Fruit fly (Drosophila melanogaster) whole organism, embryonic: ENCODE measurements around the gene CG31921.
A peak's percentile ranks its signal among the peaks of the same experiment; 100 is the strongest.

Experiments
- Asciz ChIP-seq: fragments of 200-800 bp; sonication (Bioruptor generic); optimal IDR thresholded peaks from 2 replicates; lab custom pipeline; 2017; ENCODE audit warnings: missing biosample characterization, mild to moderate bottlenecking, missing genetic modification characterization, missing genetic modification reagents
- B-H1 ChIP-seq: fragments of 200-800 bp; sonication (Bioruptor generic); IDR thresholded peaks from 3 replicates; pipeline ENCODE4 v1.3.6; 2022; ENCODE audit warnings: missing biosample characterization, missing genetic modification characterization
- BEAF-32 ChIP-seq: fragments of 200-800 bp; sonication (Bioruptor generic); optimal IDR thresholded peaks from 3 replicates; lab custom pipeline; 2017; ENCODE audit warnings: missing biosample characterization, missing genetic modification characterization, mild to moderate bottlenecking, moderate library complexity, missing genetic modification reagents
- CG10147 ChIP-seq: fragments of 200-800 bp; sonication (Bioruptor generic); optimal IDR thresholded peaks from 2 replicates; lab custom pipeline; 2019; ENCODE audit warnings: missing biosample characterization, mild to moderate bottlenecking, missing genetic modification characterization, moderate library complexity
- CG10274 ChIP-seq: fragments of 200-800 bp; sonication (Bioruptor generic); optimal IDR thresholded peaks from 3 replicates; lab custom pipeline; 2017; ENCODE audit warnings: missing biosample characterization, mild to moderate bottlenecking, missing genetic modification characterization
- CG10366 ChIP-seq: fragments of 200-800 bp; sonication (Bioruptor generic); IDR thresholded peaks from 2 replicates; pipeline ENCODE4 v1.3.6; 2022; ENCODE audit warnings: missing biosample characterization, missing genetic modification characterization
- CG10543 ChIP-seq: fragments of 200-800 bp; sonication (Bioruptor generic); optimal IDR thresholded peaks from 3 replicates; lab custom pipeline; 2017; ENCODE audit warnings: missing biosample characterization, mild to moderate bottlenecking, missing genetic modification characterization, moderate library complexity
- CG11247 ChIP-seq: fragments of 200-800 bp; sonication (Bioruptor generic); IDR thresholded peaks from 2 replicates; pipeline ENCODE4 v1.3.6; 2022; ENCODE audit warnings: missing biosample characterization, missing genetic modification characterization
- CG13894 ChIP-seq: fragments of 200-800 bp; sonication (Bioruptor generic); optimal IDR thresholded peaks from 3 replicates; lab custom pipeline; 2018; ENCODE audit warnings: missing biosample characterization, mild to moderate bottlenecking, missing genetic modification characterization, moderate library complexity
- CG1832 ChIP-seq: fragments of 200-800 bp; sonication (Bioruptor generic); optimal IDR thresholded peaks from 2 replicates; lab custom pipeline; 2017; ENCODE audit warnings: missing biosample characterization, mild to moderate bottlenecking, missing genetic modification characterization, inconsistent platforms
- CG3065 ChIP-seq: fragments of 200-800 bp; sonication (Bioruptor generic); optimal IDR thresholded peaks from 2 replicates; lab custom pipeline; 2016; ENCODE audit warnings: missing biosample characterization, missing genetic modification characterization
- CG3281 ChIP-seq: fragments of 200-800 bp; sonication (Bioruptor generic); optimal IDR thresholded peaks from 3 replicates; lab custom pipeline; 2017; ENCODE audit warnings: missing biosample characterization, mild to moderate bottlenecking, missing genetic modification characterization
- CG4404 ChIP-seq: fragments of 200-800 bp; sonication (Bioruptor generic); IDR thresholded peaks from 2 replicates; pipeline ENCODE4 v1.3.6; 2022; ENCODE audit warnings: missing biosample characterization, missing genetic modification characterization
- CG4730 ChIP-seq: fragments of 200-800 bp; sonication (Bioruptor generic); IDR thresholded peaks from 2 replicates; pipeline ENCODE4 v1.3.6; 2022; ENCODE audit warnings: missing biosample characterization, missing genetic modification characterization
- CG5953 ChIP-seq: fragments of 200-800 bp; sonication (Bioruptor generic); IDR thresholded peaks from 2 replicates; pipeline ENCODE4 v1.3.6; 2022; ENCODE audit warnings: missing biosample characterization, missing genetic modification characterization
- CG6854 ChIP-seq: fragments of 200-800 bp; sonication (Bioruptor generic); optimal IDR thresholded peaks from 3 replicates; lab custom pipeline; 2017; ENCODE audit warnings: missing biosample characterization, mild to moderate bottlenecking, missing genetic modification characterization
- CG7357 ChIP-seq: fragments of 200-800 bp; sonication (Bioruptor generic); IDR thresholded peaks from 3 replicates; pipeline ENCODE4 v1.3.6; 2022; ENCODE audit warnings: missing biosample characterization, missing genetic modification characterization
- CG8290 ChIP-seq, 3 experiments: fragments of 200-800 bp; sonication (Bioruptor generic); optimal IDR thresholded peaks; 2 replicates each; lab custom pipeline; 2016 to 2019; ENCODE audit warnings: missing biosample characterization in 3 of 3, missing genetic modification characterization in 3 of 3, mild to moderate bottlenecking in 2 of 3, moderate library complexity in 1 of 3
- CG9727 ChIP-seq: fragments of 200-800 bp; sonication (Bioruptor generic); optimal IDR thresholded peaks from 3 replicates; lab custom pipeline; 2017; ENCODE audit warnings: missing biosample characterization, mild to moderate bottlenecking, missing genetic modification characterization
- Deaf1 ChIP-seq: fragments of 200-800 bp; optimal IDR thresholded peaks from 3 replicates; lab custom pipeline; 2019; ENCODE audit warnings: missing biosample characterization, mild to moderate bottlenecking, missing genetic modification characterization, moderate library complexity
- Dek ChIP-seq: fragments of 200-800 bp; sonication (Bioruptor generic); optimal IDR thresholded peaks from 3 replicates; lab custom pipeline; 2019; ENCODE audit warnings: missing biosample characterization, mild to moderate bottlenecking, missing genetic modification characterization, moderate library complexity
- Dp ChIP-seq: fragments of 200-800 bp; sonication (Bioruptor generic); optimal IDR thresholded peaks from 2 replicates; lab custom pipeline; 2018; ENCODE audit warnings: missing biosample characterization, mild to moderate bottlenecking, missing genetic modification characterization, moderate library complexity
- GATAe ChIP-seq: fragments of 200-800 bp; sonication (Bioruptor generic); conservative IDR thresholded peaks from 2 replicates; pipeline ENCODE4 v1.3.6; 2022; ENCODE audit warnings: missing biosample characterization, missing genetic modification characterization
- HLH54F ChIP-seq: fragments of 200-800 bp; sonication (Bioruptor generic); optimal IDR thresholded peaks from 3 replicates; lab custom pipeline; 2016; ENCODE audit warnings: missing biosample characterization, missing genetic modification characterization
- Nf-YB ChIP-seq: fragments of 200-800 bp; sonication (Bioruptor generic); optimal IDR thresholded peaks from 3 replicates; lab custom pipeline; 2019; ENCODE audit warnings: missing biosample characterization, mild to moderate bottlenecking, missing genetic modification characterization, moderate library complexity
- Oli ChIP-seq: fragments of 200-800 bp; sonication (Bioruptor generic); optimal IDR thresholded peaks from 2 replicates; lab custom pipeline; 2018; ENCODE audit warnings: missing biosample characterization, mild to moderate bottlenecking, missing genetic modification characterization, moderate library complexity
- Poxn ChIP-seq: fragments of 200-800 bp; sonication (Bioruptor generic); IDR thresholded peaks from 2 replicates; pipeline ENCODE4 v1.3.6; 2022; ENCODE audit warnings: missing biosample characterization, missing genetic modification characterization
- aop ChIP-seq: fragments of 200-800 bp; sonication (Bioruptor generic); IDR thresholded peaks from 2 replicates; pipeline ENCODE4 v1.3.6; 2022; ENCODE audit warnings: missing biosample characterization, missing genetic modification characterization
- ap ChIP-seq: fragments of 200-800 bp; sonication (Bioruptor generic); IDR thresholded peaks from 2 replicates; pipeline ENCODE4 v1.3.6; 2022; ENCODE audit warnings: missing biosample characterization, missing genetic modification characterization
- ase ChIP-seq: fragments of 200-800 bp; sonication (Bioruptor generic); IDR thresholded peaks from 3 replicates; pipeline ENCODE4 v1.3.6; 2022; ENCODE audit warnings: missing biosample characterization, missing genetic modification characterization
- br ChIP-seq: fragments of >200 bp; optimal IDR thresholded peaks from 2 replicates; lab custom pipeline; 2017
- bsh ChIP-seq, 2 experiments: fragments of 200-800 bp; sonication (Bioruptor generic); optimal IDR thresholded peaks; 2 replicates each; lab custom pipeline; 2017 to 2018; ENCODE audit warnings: mild to moderate bottlenecking in 2 of 2, missing biosample characterization in 2 of 2, missing genetic modification characterization in 2 of 2, moderate library complexity in 1 of 2
- caup ChIP-seq: fragments of 200-800 bp; sonication (Bioruptor generic); optimal IDR thresholded peaks from 3 replicates; lab custom pipeline; 2017; ENCODE audit warnings: missing biosample characterization, mild to moderate bottlenecking, missing genetic modification characterization, moderate library complexity; ENCODE audit not compliant: severe bottlenecking
- chm ChIP-seq: fragments of 200-800 bp; sonication (Bioruptor generic); IDR thresholded peaks from 2 replicates; pipeline ENCODE4 v1.3.6; 2022; ENCODE audit warnings: missing biosample characterization, missing genetic modification characterization
- crc ChIP-seq: fragments of 200-800 bp; sonication (Bioruptor generic); optimal IDR thresholded peaks from 2 replicates; lab custom pipeline; 2016; ENCODE audit warnings: missing biosample characterization, missing genetic modification characterization
- crol ChIP-seq: fragments of 200-800 bp; sonication (Bioruptor generic); IDR thresholded peaks from 2 replicates; pipeline ENCODE4 v1.3.6; 2022; ENCODE audit warnings: missing biosample characterization, missing genetic modification characterization
- dysf ChIP-seq: fragments of 200-800 bp; sonication (Bioruptor generic); IDR thresholded peaks from 3 replicates; pipeline ENCODE4 v1.3.6; 2022; ENCODE audit warnings: missing biosample characterization, missing genetic modification characterization
- gsb-n ChIP-seq: fragments of 200-800 bp; sonication (Bioruptor generic); optimal IDR thresholded peaks from 3 replicates; lab custom pipeline; 2018; ENCODE audit warnings: missing biosample characterization, mild to moderate bottlenecking, missing genetic modification characterization
- jumu ChIP-seq: fragments of 200-800 bp; sonication (Bioruptor generic); optimal IDR thresholded peaks from 3 replicates; lab custom pipeline; 2016; ENCODE audit warnings: missing biosample characterization, missing genetic modification characterization
- lbe ChIP-seq: fragments of 200-800 bp; sonication (Bioruptor generic); optimal IDR thresholded peaks from 2 replicates; lab custom pipeline; 2016; ENCODE audit warnings: missing biosample characterization, mild to moderate bottlenecking, missing genetic modification characterization
- lilli ChIP-seq: fragments of 200-800 bp; sonication (Bioruptor generic); optimal IDR thresholded peaks from 3 replicates; lab custom pipeline; 2016; ENCODE audit warnings: missing biosample characterization, missing genetic modification characterization
- mirr ChIP-seq: fragments of 200-800 bp; sonication (Bioruptor generic); optimal IDR thresholded peaks from 3 replicates; lab custom pipeline; 2018; ENCODE audit warnings: missing biosample characterization, mild to moderate bottlenecking, missing genetic modification characterization
- org-1 ChIP-seq: fragments of 200-800 bp; sonication (Bioruptor generic); optimal IDR thresholded peaks from 2 replicates; lab custom pipeline; 2017; ENCODE audit warnings: missing biosample characterization, missing genetic modification characterization
- ranshi ChIP-seq: fragments of 200-800 bp; sonication (Bioruptor generic); IDR thresholded peaks from 2 replicates; pipeline ENCODE4 v1.3.6; 2022; ENCODE audit warnings: missing biosample characterization, missing genetic modification characterization
- rib ChIP-seq: fragments of 200-800 bp; sonication (Bioruptor generic); IDR thresholded peaks from 2 replicates; pipeline ENCODE4 v1.3.6; 2022; ENCODE audit warnings: missing biosample characterization, missing genetic modification characterization
- sqz ChIP-seq: fragments of 200-800 bp; sonication (Bioruptor generic); optimal IDR thresholded peaks from 3 replicates; lab custom pipeline; 2018; ENCODE audit warnings: missing biosample characterization, mild to moderate bottlenecking, missing genetic modification characterization
- sug ChIP-seq: fragments of 200-800 bp; optimal IDR thresholded peaks from 2 replicates; lab custom pipeline; 2019; ENCODE audit warnings: missing biosample characterization, mild to moderate bottlenecking, missing genetic modification characterization, moderate library complexity
- ttk ChIP-seq: fragments of 200-800 bp; sonication (Bioruptor generic); IDR thresholded peaks from 2 replicates; pipeline ENCODE4 v2.1.2; 2022; ENCODE audit warnings: missing biosample characterization, missing genetic modification characterization
- twi ChIP-seq: fragments of 200-800 bp; optimal IDR thresholded peaks from 2 replicates; lab custom pipeline; 2019; ENCODE audit warnings: missing biosample characterization, mild to moderate bottlenecking, missing genetic modification characterization, moderate library complexity
- zfh1 ChIP-seq: fragments of 200-800 bp; sonication (Bioruptor generic); IDR thresholded peaks from 3 replicates; pipeline ENCODE4 v1.3.6; 2022; ENCODE audit warnings: missing biosample characterization, missing genetic modification characterization

The CG31921 gene

dm6 chr2L:298285-298644 lies 33.9 kb downstream of the CG31921 start (continued):
- TF ChIP-seq dysf: no peak
- TF ChIP-seq chm: 0 out of 2 replicates have a peak, but pooled peaks have one; percentile 37
- TF ChIP-seq CG13894: peak; percentile 65
- TF ChIP-seq Nf-YB: no peak
- TF ChIP-seq rib (GFP tag; lab: Robert Waterston, UW): peak; percentile 18; the same call in 1 of the 2 replicates
- peak; percentile 4 for TF ChIP-seq CG3281 (GFP tag; lab: Kevin White, UChicago)
- TF ChIP-seq Deaf1: peak; percentile 79
- TF ChIP-seq CG1832: peak; percentile 91
- TF ChIP-seq ase (GFP tag; lab: Robert Waterston, UW): no peak
- no peak for TF ChIP-seq twi
- TF ChIP-seq caup (GFP tag; lab: Kevin White, UChicago): no peak
- TF ChIP-seq CG10147: peak; percentile 9
- no peak for TF ChIP-seq sqz (GFP tag; lab: Kevin White, UChicago)
- no peak for TF ChIP-seq CG8290 (GFP tag; optimal IDR thresholded peaks at IDR 0.05; lab: Kevin White, UChicago)
- TF ChIP-seq CG8290 (tag; optimal IDR thresholded peaks at IDR 0.05; lab: Kevin White, UChicago): peak in 1 of 2 experiments; percentile 48
- peak; percentile 63 for TF ChIP-seq CG10543 (GFP tag; lab: Kevin White, UChicago)
- no peak for TF ChIP-seq Dp (GFP tag; lab: Kevin White, UChicago)
- TF ChIP-seq sug: peak; percentile 81
- peak; percentile 54; the same call in 1 of the 3 replicates for TF ChIP-seq zfh1 (GFP tag; lab: Robert Waterston, UW)
- no peak for TF ChIP-seq bsh (GFP tag; optimal IDR thresholded peaks at IDR 0.05; lab: Kevin White, UChicago)
- no peak for TF ChIP-seq CG4730 (GFP tag; lab: Robert Waterston, UW)
- peak; percentile 86 for TF ChIP-seq CG9727 (GFP tag; lab: Kevin White, UChicago)
- TF ChIP-seq org-1 (GFP tag; lab: Kevin White, UChicago): no peak
- 0 out of 2 replicates have a peak, but pooled peaks have one; percentile 52 for TF ChIP-seq crol
- TF ChIP-seq crc (GFP tag; lab: Kevin White, UChicago): no peak

- TF ChIP-seq CG6854 (GFP tag; lab: Kevin White, UChicago) (peak; percentile 29), CG7357 (peak; percentile 70), ttk (GFP tag; lab: Robert Waterston, UW) (peak; percentile 84), lilli (GFP tag; lab: Kevin White, UChicago) (peak; percentile 95), gsb-n (tag; lab: Kevin White, UChicago) (peak; percentile 82), ap (peak; percentile 78), mirr (GFP tag; lab: Kevin White, UChicago) (peak; percentile 73), lbe (GFP tag; lab: Kevin White, UChicago) (peak; percentile 83), Asciz (GFP tag; lab: Kevin White, UChicago) (peak; percentile 67), Oli (tag; lab: Kevin White, UChicago) (peak; percentile 86), Poxn (GFP tag; lab: Robert Waterston, UW) (peak; percentile 60; the same call in 1 of the 2 replicates), CG5953 (GFP tag; lab: Robert Waterston, UW) (peak; percentile 82), B-H1 (GFP tag; lab: Robert Waterston, UW) (peak; percentile 74), CG10366 (GFP tag; lab: Robert Waterston, UW) (peak; percentile 83), ranshi (GFP tag; lab: Robert Waterston, UW) (peak; percentile 85; the same call in 1 of the 2 replicates), br (no peak), Dek (tag; lab: Kevin White, UChicago) (peak; percentile 91), CG4404 (peak; percentile 77), CG3065 (GFP tag; lab: Kevin White, UChicago) (peak; percentile 70), BEAF-32 (peak; percentile 49), GATAe (GFP tag; lab: Robert Waterston, UW) (no peak), CG11247 (peak; percentile 92), CG10274 (GFP tag; lab: Kevin White, UChicago) (peak; percentile 50), CG10543 (GFP tag; lab: Kevin White, UChicago) (peak; percentile 92), aop (GFP tag; lab: Robert Waterston, UW) (peak; percentile 57), HLH54F (GFP tag; lab: Kevin White, UChicago) (peak; percentile 96), jumu (GFP tag; lab: Kevin White, UChicago) (peak; percentile 93)
These were observed 34.5 kb downstream of the CG31921 start, which contains the start of gene Pi3K21B for dm6 chr2L:297480-298284. Gene Pi3K21B, plus strand, starts transcription at chr2L:297880.
